Fruit fly (Drosophila melanogaster): ENCODE results near the gene CG9806.

The CG9806 gene

DNA sequence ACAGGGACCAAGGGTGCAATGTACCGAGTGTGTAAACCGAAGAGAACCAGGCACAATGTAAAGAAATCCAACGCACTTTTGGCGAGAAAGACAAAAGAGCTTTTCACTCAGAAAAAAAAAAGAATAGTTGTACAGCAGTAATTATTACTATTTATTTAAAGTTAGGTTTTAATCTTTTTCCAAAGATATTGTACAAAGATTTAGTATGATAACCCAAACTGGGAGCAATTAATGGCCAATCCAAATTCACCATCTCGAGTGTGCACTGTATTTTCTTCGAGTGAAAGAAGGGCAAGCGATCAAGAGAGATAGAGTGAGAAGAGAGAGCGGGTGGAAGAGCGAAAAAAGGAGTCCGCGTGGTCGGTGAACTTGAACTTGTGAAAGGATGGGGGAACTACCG lies 42.5 kb downstream of the CG9806 start (continued):
- no peak for TF ChIP-seq tll (GFP tag; optimal IDR thresholded peaks at IDR 0.05)
- no peak for TF ChIP-seq unpg (GFP tag; optimal IDR thresholded peaks at IDR 0.05)
- TF ChIP-seq phol (tag; optimal IDR thresholded peaks at IDR 0.05) = peak; percentile 10
- peak; percentile 74 for TF ChIP-seq Med (GFP tag)
- TF ChIP-seq Ptx1 (GFP tag; IDR thresholded peaks at IDR 0.05) = peak; percentile 34; the same call in 1 of the 2 replicates
- TF ChIP-seq gcm (GFP tag; optimal IDR thresholded peaks at IDR 0.05) = no peak
- no peak for TF ChIP-seq CG6765 (GFP tag; optimal IDR thresholded peaks at IDR 0.05)
- no peak for TF ChIP-seq Dbx (GFP tag; IDR thresholded peaks at IDR 0.05)
- TF ChIP-seq CG11398 (GFP tag; optimal IDR thresholded peaks at IDR 0.05) = no peak
- no peak for TF ChIP-seq rib (GFP tag; IDR thresholded peaks at IDR 0.05)
- TF ChIP-seq CG12391 (tag; optimal IDR thresholded peaks at IDR 0.05) = no peak
- no peak for TF ChIP-seq Lpt (GFP tag; optimal IDR thresholded peaks at IDR 0.05)
- TF ChIP-seq Hr78 (GFP tag; optimal IDR thresholded peaks at IDR 0.05) = no peak
- no peak for TF ChIP-seq hbn (GFP tag; IDR thresholded peaks at IDR 0.05; ENCODE audit: partially characterized antibody)
- TF ChIP-seq ci (GFP tag; IDR thresholded peaks at IDR 0.05) = no peak
- TF ChIP-seq MTF-1 (GFP tag; optimal IDR thresholded peaks at IDR 0.05; ENCODE audit: borderline replicate concordance) = no peak
- no peak for TF ChIP-seq Hey (tag; optimal IDR thresholded peaks at IDR 0.05)
- peak; percentile 2 for TF ChIP-seq dmrt99B (tag; optimal IDR thresholded peaks at IDR 0.05)
- TF ChIP-seq CG6175 (GFP tag; IDR thresholded peaks at IDR 0.05) = no peak
- no peak for TF ChIP-seq cg (GFP tag; optimal IDR thresholded peaks at IDR 0.05)
- peak; percentile 12 for TF ChIP-seq CG11504 (tag; optimal IDR thresholded peaks at IDR 0.05)
- no peak for TF ChIP-seq CG7271 (tag; optimal IDR thresholded peaks at IDR 0.05)
- TF ChIP-seq Dip2 (GFP tag; IDR thresholded peaks at IDR 0.05) = no peak
- no peak for TF ChIP-seq trem (tag; optimal IDR thresholded peaks at IDR 0.05)
- TF ChIP-seq grau (tag; optimal IDR thresholded peaks at IDR 0.05) = peak; percentile 50
- no peak for TF ChIP-seq bab2 (GFP tag; optimal IDR thresholded peaks at IDR 0.05)
- TF ChIP-seq TFAM (GFP tag; optimal IDR thresholded peaks at IDR 0.05) = no peak
- no peak for TF ChIP-seq hkb (optimal IDR thresholded peaks at IDR 0.05)
- no peak for TF ChIP-seq hkb (GFP tag; IDR thresholded peaks at IDR 0.05)
- no peak for TF ChIP-seq CG9876 (GFP tag; optimal IDR thresholded peaks at IDR 0.05)
- TF ChIP-seq CHES-1-like (GFP tag; optimal IDR thresholded peaks at IDR 0.05) = no peak
- no peak for TF ChIP-seq CG2678 (tag; optimal IDR thresholded peaks at IDR 0.05)
- TF ChIP-seq nmo (GFP tag; optimal IDR thresholded peaks at IDR 0.05) = peak; percentile 7
- TF ChIP-seq CG1233 (GFP tag; optimal IDR thresholded peaks at IDR 0.05) = no peak
- no peak for TF ChIP-seq CG33213 (GFP tag; optimal IDR thresholded peaks at IDR 0.05)
- no peak for TF ChIP-seq Mes4 (GFP tag; optimal IDR thresholded peaks at IDR 0.05)
- no peak for TF ChIP-seq Ada2b (GFP tag; IDR thresholded peaks at IDR 0.05)
- TF ChIP-seq CG18599 (GFP tag; optimal IDR thresholded peaks at IDR 0.05) = no peak
- no peak for TF ChIP-seq NC2α (GFP tag; optimal IDR thresholded peaks at IDR 0.05)
- peak; percentile 22 for TF ChIP-seq Blimp-1 (GFP tag; optimal IDR thresholded peaks at IDR 0.05)
- no peak for TF ChIP-seq Hmx (GFP tag; optimal IDR thresholded peaks at IDR 0.05)
- no peak for TF ChIP-seq odd (GFP tag; optimal IDR thresholded peaks at IDR 0.05)
- TF ChIP-seq CG9727 (GFP tag; optimal IDR thresholded peaks at IDR 0.05) = peak; percentile 3
- no peak for TF ChIP-seq CG16779 (GFP tag; IDR thresholded peaks at IDR 0.05)
- no peak for TF ChIP-seq CG17829 (tag; optimal IDR thresholded peaks at IDR 0.05)
- peak; percentile 37 for TF ChIP-seq CG18262 (tag; optimal IDR thresholded peaks at IDR 0.05)
- TF ChIP-seq nom (GFP tag; optimal IDR thresholded peaks at IDR 0.05) = peak; percentile 48
- no peak for TF ChIP-seq Dll (GFP tag; IDR thresholded peaks at IDR 0.05; ENCODE audit: partially characterized antibody)
- TF ChIP-seq CG10979 (tag; optimal IDR thresholded peaks at IDR 0.05) = peak; percentile 5
- peak; percentile 44 for TF ChIP-seq gem (tag; optimal IDR thresholded peaks at IDR 0.05)
- no peak for TF ChIP-seq CG12071 (GFP tag; optimal IDR thresholded peaks at IDR 0.05)
